Worm (Caenorhabditis elegans): Measurements from ENCODE around the gene M02E1.1.

- no peak for TF ChIP-seq ceh-79 (tag; optimal IDR thresholded peaks at IDR 0.05)
- TF ChIP-seq zim-3 (tag; optimal IDR thresholded peaks at IDR 0.05) = no peak
- TF ChIP-seq ccch-3 (GFP tag; optimal IDR thresholded peaks at IDR 0.05) = no peak
- no peak for TF ChIP-seq attf-6 (GFP tag; IDR thresholded peaks at IDR 0.05)
- TF ChIP-seq lin-35 (GFP tag; optimal IDR thresholded peaks at IDR 0.05) = no peak
- no peak for TF ChIP-seq C17E4.6 (GFP tag; IDR thresholded peaks at IDR 0.05)
- no peak for TF ChIP-seq egrh-3 (GFP tag; IDR thresholded peaks at IDR 0.05)
- TF ChIP-seq ama-1 (optimal IDR thresholded peaks at IDR 0.05) = no peak
- no peak for TF ChIP-seq ama-1 (GFP tag; optimal IDR thresholded peaks at IDR 0.05)
- no peak for TF ChIP-seq tbp1 (GFP tag; optimal IDR thresholded peaks at IDR 0.05)
- no peak for TF ChIP-seq xnd-1 (tag; optimal IDR thresholded peaks at IDR 0.05)
Observed at ce11 chrX:369923-370322, 44.0 kb downstream of the M02E1.1 start.

All from whole organism, young adult.